Worm (Caenorhabditis elegans): ENCODE results near the gene Y55F3C.17.

Gene Y55F3C.17

ce11 chrIV:657932-658331 lies 40.3 kb downstream of the Y55F3C.17 start (continued):
- TF ChIP-seq nhr-90 (tag; optimal IDR thresholded peaks at IDR 0.05) (no peak), F57A8.1 (GFP tag; optimal IDR thresholded peaks at IDR 0.05) (no peak), die-1 (tag; optimal IDR thresholded peaks at IDR 0.05) (no peak), xnd-1 (tag; optimal IDR thresholded peaks at IDR 0.05) (no peak), madf-3 (GFP tag; IDR thresholded peaks at IDR 0.05) (no peak), F57C9.4 (tag; optimal IDR thresholded peaks at IDR 0.05) (no peak), Y53G8AR.9 (GFP tag; conservative IDR thresholded peaks at IDR 0.05) (peak; percentile 79), tbp1 (GFP tag; optimal IDR thresholded peaks at IDR 0.05) (peak; percentile 81), egl-18 (GFP tag; IDR thresholded peaks at IDR 0.05) (no peak), nhr-80 (tag; optimal IDR thresholded peaks at IDR 0.05) (no peak), madf-10 (tag; optimal IDR thresholded peaks at IDR 0.05) (no peak), D2030.7 (GFP tag; IDR thresholded peaks at IDR 0.05) (peak; percentile 88), zim-3 (tag; optimal IDR thresholded peaks at IDR 0.05) (peak; percentile 46), madf-8 (GFP tag; conservative IDR thresholded peaks at IDR 0.05) (no peak), hsf-1 (GFP tag; IDR thresholded peaks at IDR 0.05) (peak; percentile 63), egl-44 (GFP tag; IDR thresholded peaks at IDR 0.05) (peak; percentile 42; the same call in 1 of the 2 replicates), hrde-1 (tag; optimal IDR thresholded peaks at IDR 0.05; ENCODE audit: borderline replicate concordance) (no peak), dpl-1 (GFP tag; optimal IDR thresholded peaks at IDR 0.05) (no peak), unc-62 (GFP tag; optimal IDR thresholded peaks at IDR 0.05) (no peak), F37B4.10 (GFP tag; IDR thresholded peaks at IDR 0.05) (0 out of 2 replicates have a peak, but pooled peaks have one; percentile 84), lin-40 (tag; optimal IDR thresholded peaks at IDR 0.05) (no peak), pha-4 (tag; optimal IDR thresholded peaks at IDR 0.05) (no peak), hmg-20 (GFP tag; IDR thresholded peaks at IDR 0.05) (peak; percentile 51; the same call in 1 of the 2 replicates), aptf-2 (GFP tag; conservative IDR thresholded peaks at IDR 0.05) (no peak), Y67H2A.10 (GFP tag; conservative IDR thresholded peaks at IDR 0.05) (no peak), B0336.3 (GFP tag; IDR thresholded peaks at IDR 0.05) (peak; percentile 55; the same call in 1 of the 2 replicates), cebp-2 (GFP tag; IDR thresholded peaks at IDR 0.05) (no peak), F10E7.11 (tag; optimal IDR thresholded peaks at IDR 0.05) (no peak), nfya-2 (GFP tag; IDR thresholded peaks at IDR 0.05) (no peak), snpc-1.1 (tag; optimal IDR thresholded peaks at IDR 0.05; ENCODE audit: insufficient read depth) (peak; percentile 95), zfh-2 (GFP tag; conservative IDR thresholded peaks at IDR 0.05) (peak; percentile 52; the same call in 1 of the 2 replicates), snpc-4 (GFP tag; optimal IDR thresholded peaks at IDR 0.05) (peak; percentile 94), snpc-4 (tag; optimal IDR thresholded peaks at IDR 0.05) (peak; percentile 97 to 98 (median 98)), somi-1 (GFP tag; optimal IDR thresholded peaks at IDR 0.05) (no peak)

- TF ChIP-seq zfh-2 (GFP tag; conservative IDR thresholded peaks at IDR 0.05) (peak; percentile 78), snpc-1.1 (tag; optimal IDR thresholded peaks at IDR 0.05; ENCODE audit: insufficient read depth) (no peak), snpc-3.4 (tag; optimal IDR thresholded peaks at IDR 0.05) (no peak), ztf-22 (GFP tag; optimal IDR thresholded peaks at IDR 0.05) (no peak), him-1 (tag; optimal IDR thresholded peaks at IDR 0.05) (no peak), attf-6 (GFP tag; IDR thresholded peaks at IDR 0.05) (no peak), egrh-3 (GFP tag; IDR thresholded peaks at IDR 0.05) (no peak), sptf-2 (GFP tag; optimal IDR thresholded peaks at IDR 0.05) (no peak), Y95B8A.8 (GFP tag; IDR thresholded peaks at IDR 0.05) (no peak), repo-1 (tag; optimal IDR thresholded peaks at IDR 0.05) (peak; percentile 14), B0261.1 (tag; optimal IDR thresholded peaks at IDR 0.05) (no peak), B0336.3 (GFP tag; IDR thresholded peaks at IDR 0.05) (no peak), xnd-1 (tag; optimal IDR thresholded peaks at IDR 0.05) (no peak), hmg-20 (GFP tag; IDR thresholded peaks at IDR 0.05) (no peak), ceh-40 (GFP tag; IDR thresholded peaks at IDR 0.05) (no peak), mel-28 (tag; optimal IDR thresholded peaks at IDR 0.05; ENCODE audit: borderline replicate concordance) (no peak), ztf-28 (GFP tag; IDR thresholded peaks at IDR 0.05) (no peak), ztf-6 (GFP tag; IDR thresholded peaks at IDR 0.05) (no peak), let-526 (GFP tag; IDR thresholded peaks at IDR 0.05) (no peak), lin-35 (GFP tag; optimal IDR thresholded peaks at IDR 0.05) (no peak)
Measured at ce11 chrIV:657046-657445, 41.2 kb downstream of the Y55F3C.17 start.

Data from whole organism, young adult.